Fruit fly (Drosophila melanogaster) whole organism, embryonic: ENCODE data around the gene Slmap.

Experiments
- Ada2b ChIP-seq: fragments of 200-800 bp; sonication (Bioruptor generic); IDR thresholded peaks from 2 replicates; pipeline ENCODE4 v1.3.6; 2022; ENCODE audit warnings: missing biosample characterization, missing genetic modification characterization
- Adf1 ChIP-seq: fragments of 200-800 bp; sonication (Bioruptor generic); IDR thresholded peaks from 2 replicates; pipeline ENCODE4 v1.3.6; 2022; ENCODE audit warnings: missing biosample characterization, missing genetic modification characterization
- Atf6 ChIP-seq: fragments of 200-800 bp; sonication (Bioruptor generic); IDR thresholded peaks from 2 replicates; pipeline ENCODE4 v1.3.6; 2022; ENCODE audit warnings: missing biosample characterization, missing genetic modification characterization
- Bgb ChIP-seq: fragments of 200-800 bp; sonication (Bioruptor generic); IDR thresholded peaks from 2 replicates; pipeline ENCODE4 v1.3.6; 2022; ENCODE audit warnings: missing biosample characterization, missing genetic modification characterization; ENCODE audit not compliant: partially characterized antibody
- Bteb2 ChIP-seq: fragments of 200-800 bp; sonication (Bioruptor generic); optimal IDR thresholded peaks from 2 replicates; lab custom pipeline; 2016; ENCODE audit warnings: missing biosample characterization, missing genetic modification characterization
- CG10147 ChIP-seq: fragments of 200-800 bp; sonication (Bioruptor generic); optimal IDR thresholded peaks from 2 replicates; lab custom pipeline; 2019; ENCODE audit warnings: missing biosample characterization, mild to moderate bottlenecking, missing genetic modification characterization, moderate library complexity
- CG10654 ChIP-seq: fragments of 200-800 bp; sonication (Bioruptor generic); optimal IDR thresholded peaks from 2 replicates; lab custom pipeline; 2016; ENCODE audit warnings: missing biosample characterization, missing genetic modification characterization
- CG11085 ChIP-seq: fragments of 200-800 bp; sonication (Bioruptor generic); IDR thresholded peaks from 2 replicates; pipeline ENCODE4 v1.3.6; 2022; ENCODE audit warnings: missing biosample characterization, missing genetic modification characterization
- CG13287 ChIP-seq: fragments of 200-800 bp; sonication (Bioruptor generic); IDR thresholded peaks from 2 replicates; pipeline ENCODE4 v1.3.6; 2022; ENCODE audit warnings: missing biosample characterization, missing genetic modification characterization; ENCODE audit not compliant: partially characterized antibody
- CG15011 ChIP-seq: fragments of 200-800 bp; sonication (Bioruptor generic); optimal IDR thresholded peaks from 3 replicates; lab custom pipeline; 2018; ENCODE audit warnings: missing biosample characterization, mild to moderate bottlenecking, missing genetic modification characterization
- CG18619 ChIP-seq: fragments of 200-800 bp; sonication (Bioruptor generic); optimal IDR thresholded peaks from 3 replicates; lab custom pipeline; 2017; ENCODE audit warnings: missing biosample characterization, mild to moderate bottlenecking, missing genetic modification characterization
- CG2116 ChIP-seq: fragments of 200-800 bp; sonication (Bioruptor generic); optimal IDR thresholded peaks from 3 replicates; lab custom pipeline; 2018; ENCODE audit warnings: missing biosample characterization, mild to moderate bottlenecking, missing genetic modification characterization
- CG2678 ChIP-seq: fragments of 200-800 bp; sonication (Bioruptor generic); optimal IDR thresholded peaks from 3 replicates; lab custom pipeline; 2019; ENCODE audit warnings: missing biosample characterization, mild to moderate bottlenecking, missing genetic modification characterization, moderate library complexity
- CG31365 ChIP-seq: fragments of 200-800 bp; sonication (Bioruptor generic); optimal IDR thresholded peaks from 2 replicates; lab custom pipeline; 2018; ENCODE audit warnings: missing biosample characterization, mild to moderate bottlenecking, missing genetic modification characterization
- CG42726 ChIP-seq: fragments of 200-800 bp; sonication (Bioruptor generic); IDR thresholded peaks from 2 replicates; pipeline ENCODE4 v1.3.6; 2022; ENCODE audit warnings: missing biosample characterization, missing genetic modification characterization; ENCODE audit not compliant: partially characterized antibody
- CG5180 ChIP-seq: fragments of 200-800 bp; sonication (Bioruptor generic); optimal IDR thresholded peaks from 3 replicates; lab custom pipeline; 2017; ENCODE audit warnings: missing biosample characterization, missing genetic modification characterization, mild to moderate bottlenecking, moderate library complexity, missing genetic modification reagents
- CG6689 ChIP-seq: fragments of 200-800 bp; sonication (Bioruptor generic); IDR thresholded peaks from 2 replicates; pipeline ENCODE4 v1.3.6; 2022; ENCODE audit warnings: missing biosample characterization, missing genetic modification characterization
- CG9437 ChIP-seq: fragments of 200-800 bp; sonication (Bioruptor generic); optimal IDR thresholded peaks from 2 replicates; lab custom pipeline; 2018; ENCODE audit warnings: missing biosample characterization, mild to moderate bottlenecking, missing genetic modification characterization
- CG9876 ChIP-seq: fragments of 200-800 bp; sonication (Bioruptor generic); optimal IDR thresholded peaks from 2 replicates; lab custom pipeline; 2016; ENCODE audit warnings: missing biosample characterization, missing genetic modification characterization
- Elba2 ChIP-seq: fragments of 200-800 bp; sonication (Bioruptor generic); optimal IDR thresholded peaks from 3 replicates; lab custom pipeline; 2016; ENCODE audit warnings: missing biosample characterization, missing genetic modification characterization
- HLH3B ChIP-seq: fragments of 200-800 bp; sonication (Bioruptor generic); IDR thresholded peaks from 2 replicates; pipeline ENCODE4 v1.3.6; 2022; ENCODE audit warnings: missing biosample characterization, missing genetic modification characterization
- Hey ChIP-seq: fragments of 200-800 bp; sonication (Bioruptor generic); optimal IDR thresholded peaks from 3 replicates; lab custom pipeline; 2018; ENCODE audit warnings: missing biosample characterization, mild to moderate bottlenecking, missing genetic modification characterization
- HmgD ChIP-seq: fragments of 200-800 bp; sonication (Bioruptor generic); optimal IDR thresholded peaks from 3 replicates; lab custom pipeline; 2016; ENCODE audit warnings: missing biosample characterization, missing genetic modification characterization
- MBD-R2 ChIP-seq: fragments of 200-800 bp; sonication (Bioruptor generic); IDR thresholded peaks from 2 replicates; pipeline ENCODE4 v1.3.6; 2022; ENCODE audit warnings: missing biosample characterization, missing genetic modification characterization
- Neu2 ChIP-seq: fragments of 200-800 bp; sonication (Bioruptor generic); optimal IDR thresholded peaks from 3 replicates; lab custom pipeline; 2016; ENCODE audit warnings: missing biosample characterization, missing genetic modification characterization, borderline replicate concordance
- Spps ChIP-seq: fragments of 200-800 bp; sonication (Bioruptor generic); optimal IDR thresholded peaks from 2 replicates; lab custom pipeline; 2018; ENCODE audit warnings: missing biosample characterization, mild to moderate bottlenecking, missing genetic modification characterization
- Usf ChIP-seq: fragments of 200-800 bp; sonication (Bioruptor generic); optimal IDR thresholded peaks from 2 replicates; lab custom pipeline; 2017; ENCODE audit warnings: missing genotype, missing biosample characterization, missing genetic modification characterization
- bcd ChIP-seq: fragments of 200-800 bp; sonication (Bioruptor generic); optimal IDR thresholded peaks from 2 replicates; lab custom pipeline; 2017; ENCODE audit warnings: missing biosample characterization, mild to moderate bottlenecking, missing genetic modification characterization
- cato ChIP-seq: fragments of 200-800 bp; sonication (Bioruptor generic); optimal IDR thresholded peaks from 2 replicates; lab custom pipeline; 2016; ENCODE audit warnings: missing biosample characterization, missing genetic modification characterization, borderline replicate concordance
- ci ChIP-seq: fragments of 200-800 bp; sonication (Bioruptor generic); IDR thresholded peaks from 3 replicates; pipeline ENCODE4 v1.3.6; 2022; ENCODE audit warnings: missing biosample characterization, missing genetic modification characterization
- corto ChIP-seq: fragments of 200-800 bp; sonication (Bioruptor generic); optimal IDR thresholded peaks from 2 replicates; lab custom pipeline; 2016; ENCODE audit warnings: missing biosample characterization, mild to moderate bottlenecking, missing genetic modification characterization, moderate library complexity
- ewg ChIP-seq: fragments of 200-800 bp; sonication (Bioruptor generic); optimal IDR thresholded peaks from 3 replicates; lab custom pipeline; 2017; ENCODE audit warnings: mild to moderate bottlenecking, missing biosample characterization, missing genetic modification reagents, missing genetic modification characterization
- ftz-f1 ChIP-seq: fragments of 200-800 bp; sonication (Bioruptor generic); optimal IDR thresholded peaks from 2 replicates; lab custom pipeline; 2016; ENCODE audit warnings: missing biosample characterization, missing genetic modification characterization
- fu2 ChIP-seq: fragments of 200-800 bp; sonication (Bioruptor generic); optimal IDR thresholded peaks from 2 replicates; lab custom pipeline; 2016; ENCODE audit warnings: missing biosample characterization, missing genetic modification characterization
- grn ChIP-seq: fragments of 200-800 bp; sonication (Bioruptor generic); optimal IDR thresholded peaks from 3 replicates; lab custom pipeline; 2017; ENCODE audit warnings: missing biosample characterization, missing genetic modification characterization
- hkb ChIP-seq, 2 experiments: fragments of 200-800 bp in 1 of 2; fragments of >200 bp in 1 of 2; sonication (Bioruptor generic) in 1 of 2; IDR thresholded peaks in 1 of 2; optimal IDR thresholded peaks in 1 of 2; 2 replicates each; pipeline versions ENCODE4 v1.3.6 to Lab custom; 2017 to 2022; ENCODE audit warnings: missing biosample characterization in 1 of 2, missing genetic modification characterization in 1 of 2
- ind ChIP-seq: fragments of 200-800 bp; sonication (Bioruptor generic); optimal IDR thresholded peaks from 3 replicates; lab custom pipeline; 2016; ENCODE audit warnings: missing biosample characterization, missing genetic modification characterization
- mam ChIP-seq: fragments of 200-800 bp; sonication (Bioruptor generic); optimal IDR thresholded peaks from 3 replicates; lab custom pipeline; 2016; ENCODE audit warnings: missing biosample characterization, missing genetic modification characterization
- mirr ChIP-seq: fragments of 200-800 bp; sonication (Bioruptor generic); optimal IDR thresholded peaks from 3 replicates; lab custom pipeline; 2018; ENCODE audit warnings: missing biosample characterization, mild to moderate bottlenecking, missing genetic modification characterization
- nerfin-2 ChIP-seq: fragments of 200-800 bp; sonication (Bioruptor generic); IDR thresholded peaks from 2 replicates; pipeline ENCODE4 v1.3.6; 2022; ENCODE audit warnings: missing biosample characterization, missing genetic modification characterization; ENCODE audit not compliant: partially characterized antibody
- oc ChIP-seq: fragments of 200-800 bp; sonication (Bioruptor generic); optimal IDR thresholded peaks from 2 replicates; lab custom pipeline; 2018; ENCODE audit warnings: missing biosample characterization, mild to moderate bottlenecking, missing genetic modification characterization, moderate library complexity
- odd ChIP-seq: fragments of 200-800 bp; sonication (Bioruptor generic); optimal IDR thresholded peaks from 2 replicates; lab custom pipeline; 2017; ENCODE audit warnings: missing biosample characterization, mild to moderate bottlenecking, missing genetic modification characterization
- repo ChIP-seq: fragments of 200-800 bp; sonication (Bioruptor generic); optimal IDR thresholded peaks from 2 replicates; lab custom pipeline; 2016; ENCODE audit warnings: missing biosample characterization, missing genetic modification characterization
- row ChIP-seq: fragments of 200-800 bp; sonication (Bioruptor generic); IDR thresholded peaks from 3 replicates; pipeline ENCODE4 v1.3.6; 2022; ENCODE audit warnings: missing biosample characterization, missing genetic modification characterization
- scrt ChIP-seq: fragments of 200-800 bp; sonication (Bioruptor generic); optimal IDR thresholded peaks from 2 replicates; lab custom pipeline; 2018; ENCODE audit warnings: missing biosample characterization, mild to moderate bottlenecking, missing genetic modification characterization, moderate library complexity
- shn ChIP-seq: fragments of 200-800 bp; sonication (Bioruptor generic); optimal IDR thresholded peaks from 3 replicates; lab custom pipeline; 2016; ENCODE audit warnings: missing biosample characterization, missing genetic modification characterization
- slou ChIP-seq: fragments of 200-800 bp; sonication (Bioruptor generic); optimal IDR thresholded peaks from 3 replicates; lab custom pipeline; 2016; ENCODE audit warnings: missing biosample characterization, missing genetic modification characterization
- slp2 ChIP-seq: fragments of 200-800 bp; sonication (Bioruptor generic); optimal IDR thresholded peaks from 2 replicates; lab custom pipeline; 2016; ENCODE audit warnings: missing biosample characterization, missing genetic modification characterization
- sqz ChIP-seq: fragments of 200-800 bp; sonication (Bioruptor generic); optimal IDR thresholded peaks from 3 replicates; lab custom pipeline; 2018; ENCODE audit warnings: missing biosample characterization, mild to moderate bottlenecking, missing genetic modification characterization
- tll ChIP-seq, 2 experiments: fragments of 200-800 bp in 1 of 2; fragments of >200 bp in 1 of 2; sonication (Bioruptor generic) in 1 of 2; optimal IDR thresholded peaks; 2 replicates each; lab custom pipeline; 2017 to 2019; ENCODE audit warnings: missing biosample characterization in 2 of 2, missing genetic modification characterization in 2 of 2, mild to moderate bottlenecking in 1 of 2, moderate library complexity in 1 of 2

Gene Slmap

DNA sequence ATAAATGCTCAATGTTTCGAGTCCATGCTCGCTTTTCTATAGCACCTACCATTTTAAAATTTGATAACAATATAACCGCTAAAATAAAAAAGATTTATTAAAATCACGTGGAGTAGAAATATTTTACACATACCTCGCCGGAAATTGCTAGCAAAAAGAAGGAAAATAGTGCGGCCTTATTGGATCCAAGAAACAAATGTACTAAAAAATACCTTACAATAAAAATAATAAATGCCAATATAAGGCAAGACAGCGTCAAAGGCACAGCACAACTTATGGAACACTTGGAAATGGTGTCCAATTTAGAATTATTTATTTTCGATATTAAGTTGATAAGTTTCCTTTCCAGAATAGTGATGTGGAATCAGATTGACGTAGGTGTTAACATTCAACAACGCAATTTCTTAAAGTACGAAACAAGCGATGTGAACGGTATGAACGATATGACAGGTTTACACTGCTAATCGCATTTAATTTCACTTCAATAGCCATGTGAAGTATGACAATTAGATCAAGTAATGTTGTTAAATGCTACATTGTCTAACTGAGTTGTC is 42.3 kb upstream of the Slmap start, which contains the start of gene RpL5 (continued):
- TF ChIP-seq shn (GFP tag; lab: Kevin White, UChicago): no peak
- TF ChIP-seq nerfin-2 (GFP tag; lab: Robert Waterston, UW): no peak
- TF ChIP-seq Elba2 (GFP tag; lab: Kevin White, UChicago): peak; percentile 4
- TF ChIP-seq CG31365: no peak
- TF ChIP-seq Hey (tag; lab: Kevin White, UChicago): no peak
- TF ChIP-seq hkb (optimal IDR thresholded peaks at IDR 0.05; lab: Kevin White, UChicago): no peak
- no peak for TF ChIP-seq hkb (GFP tag; IDR thresholded peaks at IDR 0.05; lab: Robert Waterston, UW)
- TF ChIP-seq corto (GFP tag; lab: Kevin White, UChicago): no peak
- no peak for TF ChIP-seq odd (GFP tag; lab: Kevin White, UChicago)
- peak; percentile 17 for TF ChIP-seq CG18619 (GFP tag; lab: Kevin White, UChicago)
- no peak for TF ChIP-seq CG5180 (GFP tag; lab: Kevin White, UChicago)
- TF ChIP-seq scrt (GFP tag; lab: Kevin White, UChicago): peak; percentile 10
- TF ChIP-seq Usf: peak; percentile 2
- no peak for TF ChIP-seq CG15011 (GFP tag; lab: Kevin White, UChicago)
- TF ChIP-seq ci: no peak; the same call in 2 of the 3 replicates
- TF ChIP-seq tll (GFP tag; optimal IDR thresholded peaks at IDR 0.05; lab: Kevin White, UChicago): peak in 1 of 2 experiments; percentile 96
- no peak for TF ChIP-seq mirr (GFP tag; lab: Kevin White, UChicago)
- peak; percentile 86 for TF ChIP-seq row (GFP tag; lab: Robert Waterston, UW)
- TF ChIP-seq CG13287 (GFP tag; lab: Robert Waterston, UW): no peak
- no peak for TF ChIP-seq oc (tag; lab: Kevin White, UChicago)
- TF ChIP-seq sqz (GFP tag; lab: Kevin White, UChicago): no peak
- no peak for TF ChIP-seq Ada2b (GFP tag; lab: Robert Waterston, UW)
- no peak; the same call in 1 of the 2 replicates for TF ChIP-seq MBD-R2 (GFP tag; lab: Robert Waterston, UW)
- TF ChIP-seq Adf1 (GFP tag; lab: Robert Waterston, UW): no peak
- TF ChIP-seq repo (GFP tag; lab: Kevin White, UChicago): no peak
- TF ChIP-seq CG2116: peak; percentile 48
- TF ChIP-seq grn (GFP tag; lab: Kevin White, UChicago): no peak
- TF ChIP-seq Bteb2 (GFP tag; lab: Kevin White, UChicago): peak; percentile 13
- TF ChIP-seq Neu2 (GFP tag; lab: Kevin White, UChicago): no peak
- no peak for TF ChIP-seq CG9437 (GFP tag; lab: Kevin White, UChicago)
- peak; percentile 22; the same call in 1 of the 2 replicates for TF ChIP-seq HLH3B
- no peak for TF ChIP-seq mam
- no peak for TF ChIP-seq ewg (GFP tag; lab: Kevin White, UChicago)
- TF ChIP-seq cato (GFP tag; lab: Kevin White, UChicago): no peak
- no peak for TF ChIP-seq ind (GFP tag; lab: Kevin White, UChicago)
- TF ChIP-seq slp2 (GFP tag; lab: Kevin White, UChicago): peak; percentile 19
- TF ChIP-seq CG6689: no peak
- no peak for TF ChIP-seq Atf6 (GFP tag; lab: Robert Waterston, UW)
- peak; percentile 65 for TF ChIP-seq slou (GFP tag; lab: Kevin White, UChicago)
- TF ChIP-seq CG2678 (tag; lab: Kevin White, UChicago): no peak
- no peak for TF ChIP-seq Bgb (GFP tag; lab: Robert Waterston, UW)
- TF ChIP-seq CG11085 (GFP tag; lab: Robert Waterston, UW): peak; percentile 50; the same call in 1 of the 2 replicates
- TF ChIP-seq bcd: peak; percentile 60
- peak; percentile 40 for TF ChIP-seq HmgD (GFP tag; lab: Kevin White, UChicago)
- TF ChIP-seq Spps (tag; lab: Kevin White, UChicago): no peak
- peak; percentile 3 for TF ChIP-seq CG10654 (GFP tag; lab: Kevin White, UChicago)
- TF ChIP-seq CG10147 (GFP tag; lab: Kevin White, UChicago): no peak
- peak; percentile 13 for TF ChIP-seq fu2 (GFP tag; lab: Kevin White, UChicago)
- no peak for TF ChIP-seq CG42726 (GFP tag; lab: Robert Waterston, UW)
- TF ChIP-seq ftz-f1 (GFP tag; lab: Kevin White, UChicago): no peak
- peak; percentile 39 for TF ChIP-seq CG9876 (GFP tag; lab: Kevin White, UChicago)
